Worm (Caenorhabditis elegans): ENCODE results near the gene Y43F8B.24.
A peak's percentile ranks its signal among the peaks of the same experiment; 100 is the strongest.

ce11 chrV:19410663-19411062 lies 46.6 kb upstream of the Y43F8B.24 start, which contains the start of gene C25F9.5:
- TF ChIP-seq nhr-237 (tag; optimal IDR thresholded peaks at IDR 0.05) (no peak), lin-39 (tag; optimal IDR thresholded peaks at IDR 0.05) (no peak), ceh-82 (tag; optimal IDR thresholded peaks at IDR 0.05) (no peak), duxl-1 (tag; optimal IDR thresholded peaks at IDR 0.05; ENCODE audit: poor library complexity) (peak; percentile 12), aly-2 (tag; optimal IDR thresholded peaks at IDR 0.05) (no peak), unc-62 (GFP tag; optimal IDR thresholded peaks at IDR 0.05 in 1 of 2) (no peak), unc-62 (tag; optimal IDR thresholded peaks at IDR 0.05) (no peak), ztf-11 (tag; optimal IDR thresholded peaks at IDR 0.05) (no peak), ceh-28 (tag; optimal IDR thresholded peaks at IDR 0.05) (no peak), zag-1 (tag; optimal IDR thresholded peaks at IDR 0.05) (no peak), nhr-77 (tag; optimal IDR thresholded peaks at IDR 0.05) (no peak), hif-1 (tag; optimal IDR thresholded peaks at IDR 0.05) (no peak), daf-8 (GFP tag; IDR thresholded peaks at IDR 0.05) (no peak), T20F7.1 (GFP tag; optimal IDR thresholded peaks at IDR 0.05) (no peak), dve-1 (tag; optimal IDR thresholded peaks at IDR 0.05; ENCODE audit: insufficient read depth) (peak; percentile 56)

Data from whole organism, L4 larva.